Worm (Caenorhabditis elegans) whole organism, L3 larva: ENCODE data around the gene ctf-4.

Experiments
- ZK546.5 ChIP-seq: sonication (generic microtip); optimal IDR thresholded peaks from 2 replicates; lab custom pipeline; 2017; ENCODE audit warnings: missing biosample characterization, missing genetic modification characterization
- ama-1 ChIP-seq: fragments of 150-350 bp; optimal IDR thresholded peaks from 2 replicates; lab custom pipeline; 2018
- elt-1 ChIP-seq: fragments of 150-350 bp; optimal IDR thresholded peaks from 2 replicates; lab custom pipeline; 2014; ENCODE audit warnings: missing biosample characterization, missing genetic modification characterization
- elt-3 ChIP-seq, 3 experiments: fragments of 150-350 bp in 1 of 3; sonication (generic microtip) in 2 of 3; optimal IDR thresholded peaks; 2 replicates in 2 of 3; 4 replicates in 1 of 3; lab custom pipeline; 2014 to 2017; ENCODE audit warnings: missing biosample characterization in 3 of 3, missing genetic modification characterization in 3 of 3
- jun-1 ChIP-seq: fragments of 150-350 bp; optimal IDR thresholded peaks from 2 replicates; lab custom pipeline; 2014; ENCODE audit warnings: missing biosample characterization, missing genetic modification reagents, missing genetic modification characterization
- mdl-1 ChIP-seq: fragments of 150-350 bp; optimal IDR thresholded peaks from 2 replicates; lab custom pipeline; 2014; ENCODE audit warnings: missing biosample characterization, missing genetic modification characterization
- nhr-25 ChIP-seq: sonication (generic microtip); optimal IDR thresholded peaks from 2 replicates; lab custom pipeline; 2017; ENCODE audit warnings: missing biosample characterization, missing genetic modification characterization
- nhr-28 ChIP-seq: fragments of 150-350 bp; optimal IDR thresholded peaks from 2 replicates; lab custom pipeline; 2014; ENCODE audit warnings: missing biosample characterization, missing genetic modification characterization
- nhr-77 ChIP-seq: fragments of 150-350 bp; optimal IDR thresholded peaks from 2 replicates; lab custom pipeline; 2014; ENCODE audit warnings: missing biosample characterization, missing genetic modification characterization
- pha-4 ChIP-seq: fragments of 150-350 bp; optimal IDR thresholded peaks from 2 replicates; lab custom pipeline; 2014; ENCODE audit warnings: missing biosample characterization, missing genetic modification reagents, missing genetic modification characterization

- no peak for TF ChIP-seq mdl-1 (tag; lab: Kevin White, UChicago)
- TF ChIP-seq ama-1 (lab: Kevin White, UChicago) = no peak
- no peak for TF ChIP-seq nhr-25 (tag; lab: Kevin White, UChicago)
- TF ChIP-seq nhr-77 = no peak
- no peak for TF ChIP-seq pha-4
- no peak for TF ChIP-seq jun-1 (tag; lab: Kevin White, UChicago)
- TF ChIP-seq elt-3 (tag; optimal IDR thresholded peaks at IDR 0.05; lab: Kevin White, UChicago) = no peak
- TF ChIP-seq elt-1 (tag; lab: Kevin White, UChicago) = no peak
- TF ChIP-seq nhr-28 = no peak
- no peak for TF ChIP-seq ZK546.5 (tag; lab: Kevin White, UChicago)
Observed at ce11 chrV:10967594-10968273, 2.4 kb upstream of the ctf-4 start.
